Fruit fly (Drosophila melanogaster): ENCODE results near the gene Polr2J.
A peak's percentile ranks its signal among the peaks of the same experiment; 100 is the strongest.

Polr2J gene

DNA sequence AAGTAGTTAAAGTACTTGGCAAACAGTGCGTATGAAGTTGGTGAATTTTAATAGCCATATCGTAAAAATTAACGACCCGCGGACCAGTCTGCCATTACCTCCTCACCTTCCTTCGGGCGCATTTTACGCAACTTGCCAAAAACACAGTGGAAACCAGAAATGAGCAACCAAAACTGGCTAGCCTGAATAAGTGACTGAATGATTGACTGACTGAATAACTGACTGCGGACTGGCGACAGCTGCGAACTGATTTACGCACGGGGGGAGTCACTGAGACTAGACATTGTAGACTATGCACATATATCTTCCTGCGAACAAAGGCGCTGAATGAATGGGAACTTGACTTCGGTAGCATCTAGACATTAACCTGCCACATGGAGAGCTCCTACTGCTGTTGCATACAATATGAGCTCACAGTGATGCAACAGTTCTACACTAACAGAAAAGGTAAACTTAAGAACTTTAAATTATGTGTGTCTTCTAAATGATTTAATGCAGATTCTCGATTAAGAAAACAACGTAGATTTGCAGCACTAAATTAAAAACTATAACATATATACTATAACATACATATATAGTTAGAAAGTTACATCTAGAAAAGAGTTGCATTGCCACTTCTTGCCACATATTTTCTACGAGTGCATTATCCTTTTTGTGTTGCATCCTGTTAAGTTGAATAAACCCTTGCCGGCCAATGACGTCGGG, 34.1 kb downstream of the Polr2J start:
- TF ChIP-seq CG13296 (GFP tag; optimal IDR thresholded peaks at IDR 0.05) (no peak), CG8281 (tag; optimal IDR thresholded peaks at IDR 0.05) (peak; percentile 91), CG12769 (tag; optimal IDR thresholded peaks at IDR 0.05) (peak; percentile 3)

DNA sequence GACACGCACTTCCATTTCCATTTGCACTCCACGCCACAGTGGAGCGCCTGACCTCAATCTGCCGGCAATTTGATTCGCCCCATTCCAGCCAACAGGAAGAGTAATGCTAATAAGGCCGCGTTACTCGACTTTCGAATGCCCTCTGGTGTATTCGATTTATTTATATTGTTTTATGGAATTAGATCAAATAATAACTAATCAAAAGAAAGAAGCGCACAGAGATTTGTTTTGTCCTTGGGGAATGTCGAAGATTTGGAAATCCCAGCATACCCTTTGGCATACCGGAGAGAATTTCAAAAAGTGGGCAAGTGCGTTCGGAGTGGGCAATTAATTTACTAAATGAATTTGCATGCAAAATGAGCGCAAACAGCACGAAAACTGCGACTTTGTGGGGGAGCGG, 35.4 kb downstream of the Polr2J start:
- TF ChIP-seq D19A (tag; optimal IDR thresholded peaks at IDR 0.05): peak; percentile 29
- peak; percentile 1 for TF ChIP-seq Sox102F (GFP tag; optimal IDR thresholded peaks at IDR 0.05)
- TF ChIP-seq lab (GFP tag; optimal IDR thresholded peaks at IDR 0.05): peak; percentile 6
- peak; percentile 27 for TF ChIP-seq gem (tag; optimal IDR thresholded peaks at IDR 0.05)
- TF ChIP-seq tup (GFP tag; optimal IDR thresholded peaks at IDR 0.05): no peak
- TF ChIP-seq Ets65A (GFP tag): peak; percentile 76
- TF ChIP-seq sens (GFP tag): peak; percentile 82
- no peak for TF ChIP-seq phol (tag; optimal IDR thresholded peaks at IDR 0.05)
- TF ChIP-seq hkb (optimal IDR thresholded peaks at IDR 0.05): peak; percentile 10
- TF ChIP-seq hkb (GFP tag; IDR thresholded peaks at IDR 0.05): 0 out of 2 replicates have a peak, but pooled peaks have one; percentile 24
- peak; percentile 2 for TF ChIP-seq ind (GFP tag; optimal IDR thresholded peaks at IDR 0.05)
- TF ChIP-seq pan (optimal IDR thresholded peaks at IDR 0.05): no peak
- TF ChIP-seq pan (GFP tag; optimal IDR thresholded peaks at IDR 0.05 in 1 of 2, IDR thresholded peaks at IDR 0.05 in 1 of 2): peak in 1 of 2 experiments; percentile 38
- TF ChIP-seq CG1647 (GFP tag; optimal IDR thresholded peaks at IDR 0.05): no peak
- TF ChIP-seq CG10654 (GFP tag; optimal IDR thresholded peaks at IDR 0.05): no peak

DNA sequence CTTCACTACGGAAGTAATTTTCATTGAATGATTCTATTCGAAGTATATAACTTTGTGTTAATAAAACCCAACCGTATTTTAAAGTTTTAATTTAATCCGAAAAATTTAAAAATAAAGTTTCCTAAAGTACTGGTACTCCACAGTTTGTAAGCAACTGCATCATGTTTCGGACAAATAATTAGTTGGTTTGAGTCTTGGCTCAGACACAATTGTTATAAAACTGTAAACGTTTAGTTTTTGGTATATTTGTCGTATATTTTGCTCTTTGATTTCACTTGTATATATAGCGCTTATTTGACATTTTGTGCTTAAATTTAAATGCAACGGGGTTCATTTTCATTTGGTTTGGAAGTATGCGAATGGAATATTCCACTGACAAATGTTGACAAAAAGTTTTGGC, 41.7 kb downstream of the Polr2J start:
- TF ChIP-seq CG31388 (GFP tag; optimal IDR thresholded peaks at IDR 0.05): no peak
- TF ChIP-seq sna (GFP tag; IDR thresholded peaks at IDR 0.05; ENCODE audit: partially characterized antibody): no peak
- no peak for TF ChIP-seq Hsf (GFP tag; optimal IDR thresholded peaks at IDR 0.05)
- TF ChIP-seq Atf-2 (GFP tag; optimal IDR thresholded peaks at IDR 0.05): no peak
- TF ChIP-seq Asciz (GFP tag; optimal IDR thresholded peaks at IDR 0.05): no peak
- TF ChIP-seq unpg (GFP tag; optimal IDR thresholded peaks at IDR 0.05): no peak
- no peak for TF ChIP-seq gsb (GFP tag; IDR thresholded peaks at IDR 0.05)
- TF ChIP-seq HLH54F (GFP tag; optimal IDR thresholded peaks at IDR 0.05): no peak
- no peak for TF ChIP-seq CG16863 (GFP tag; optimal IDR thresholded peaks at IDR 0.05)
- no peak for TF ChIP-seq CG2120 (GFP tag; optimal IDR thresholded peaks at IDR 0.05)
- TF ChIP-seq Myb (GFP tag; optimal IDR thresholded peaks at IDR 0.05): peak; percentile 36
- no peak for TF ChIP-seq CG31365 (tag; optimal IDR thresholded peaks at IDR 0.05)
- TF ChIP-seq Dbx (GFP tag; IDR thresholded peaks at IDR 0.05): no peak
- no peak for TF ChIP-seq sd (tag; optimal IDR thresholded peaks at IDR 0.05)
- peak; percentile 47 for TF ChIP-seq slou (GFP tag; optimal IDR thresholded peaks at IDR 0.05)
- peak; percentile 37 for TF ChIP-seq B-H2 (GFP tag; optimal IDR thresholded peaks at IDR 0.05)
- no peak for TF ChIP-seq Meics (GFP tag; optimal IDR thresholded peaks at IDR 0.05)
- no peak for TF ChIP-seq CG3281 (GFP tag; optimal IDR thresholded peaks at IDR 0.05)
- TF ChIP-seq disco-r (GFP tag; optimal IDR thresholded peaks at IDR 0.05): no peak
- TF ChIP-seq schlank (tag; optimal IDR thresholded peaks at IDR 0.05): no peak
- peak; percentile 83 for TF ChIP-seq zen (tag; optimal IDR thresholded peaks at IDR 0.05)
- no peak for TF ChIP-seq dm (GFP tag; optimal IDR thresholded peaks at IDR 0.05)
- TF ChIP-seq CG17361 (GFP tag; IDR thresholded peaks at IDR 0.05): no peak
- TF ChIP-seq gem (tag; optimal IDR thresholded peaks at IDR 0.05): no peak
- TF ChIP-seq gce (GFP tag; IDR thresholded peaks at IDR 0.05): no peak
- no peak for TF ChIP-seq ATbp (GFP tag; optimal IDR thresholded peaks at IDR 0.05)
- TF ChIP-seq dimm (GFP tag; IDR thresholded peaks at IDR 0.05): no peak
- TF ChIP-seq lbe (GFP tag; optimal IDR thresholded peaks at IDR 0.05): no peak
- no peak for TF ChIP-seq tap (tag; optimal IDR thresholded peaks at IDR 0.05)
- no peak for TF ChIP-seq run (tag; optimal IDR thresholded peaks at IDR 0.05)
- no peak for TF ChIP-seq CG1603 (tag; optimal IDR thresholded peaks at IDR 0.05)
- no peak for TF ChIP-seq CG13775 (GFP tag; optimal IDR thresholded peaks at IDR 0.05)
